Worm (Caenorhabditis elegans): ENCODE results near the gene F26F2.4.
"Not testable (repeated sequence)": the region's sequence is repeated elsewhere in the genome, so short reads cannot be mapped to it uniquely, and the experiment has no call there.

F26F2.4 gene

DNA sequence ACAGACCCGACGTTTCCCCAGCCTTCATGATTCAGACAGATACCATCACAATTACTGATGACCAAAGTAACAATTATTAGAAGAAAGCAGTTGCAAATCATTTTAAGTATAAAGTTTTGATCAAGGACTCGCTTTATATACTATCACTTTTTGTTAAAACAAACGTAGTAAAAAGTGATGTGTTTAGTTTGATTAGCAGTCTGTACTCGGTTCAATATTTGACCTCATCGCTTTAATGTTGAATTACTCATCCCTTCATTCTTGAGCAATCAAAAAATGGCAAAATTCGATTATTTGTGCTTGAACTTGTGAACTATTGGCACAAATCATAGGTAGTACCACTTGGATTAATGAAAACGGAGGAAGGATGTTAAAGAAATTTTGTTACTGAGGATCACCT is 10.8 kb upstream of the F26F2.4 start, which contains the start of gene abf-4:
Gene abf-4, minus strand, starts transcription at position 101 of the 400 bp plus-strand sequence.
- TF ChIP-seq unc-86 (tag; optimal IDR thresholded peaks at IDR 0.05) (no peak), ceh-18 (tag; optimal IDR thresholded peaks at IDR 0.05) (no peak), mec-3 (tag; optimal IDR thresholded peaks at IDR 0.05; ENCODE audit: borderline replicate concordance) (no peak), sox-2 (GFP tag; IDR thresholded peaks at IDR 0.05) (no peak)

DNA sequence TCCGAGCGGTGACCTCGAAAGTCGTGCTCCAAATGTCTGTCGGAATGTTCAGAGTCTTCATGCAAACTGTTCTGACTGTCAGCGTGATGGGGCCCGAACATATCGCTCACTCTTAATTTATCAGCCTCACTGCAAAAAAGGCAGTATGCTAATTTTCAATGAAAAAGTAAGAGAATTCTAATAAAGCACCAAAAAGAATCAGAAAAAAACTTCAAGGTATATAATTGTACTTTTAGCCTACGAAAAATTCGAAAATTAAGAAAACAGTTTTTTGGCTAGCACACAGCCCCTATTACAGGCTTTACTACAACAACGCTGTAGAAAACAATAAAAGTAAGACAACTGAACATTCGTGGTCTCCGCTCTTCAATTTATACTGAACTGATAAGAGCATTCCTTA is 7.3 kb upstream of the F26F2.4 start, which contains the start of gene F26F2.1:
Gene F26F2.1, minus strand, starts transcription at position 101 of the 400 bp plus-strand sequence.
- TF ChIP-seq ttx-3 (tag; optimal IDR thresholded peaks at IDR 0.05) (no peak), unc-55 (GFP tag; optimal IDR thresholded peaks at IDR 0.05) (no peak), ceh-6 (GFP tag; optimal IDR thresholded peaks at IDR 0.05) (no peak), elt-2 (tag; optimal IDR thresholded peaks at IDR 0.05) (no peak), zip-5 (tag; optimal IDR thresholded peaks at IDR 0.05) (no peak), ama-1 (optimal IDR thresholded peaks at IDR 0.05) (no peak), ceh-45 (GFP tag; IDR thresholded peaks at IDR 0.05) (no peak), pha-2 (tag; optimal IDR thresholded peaks at IDR 0.05) (no peak), K09A11.1 (tag; optimal IDR thresholded peaks at IDR 0.05; ENCODE audit: insufficient read depth) (no peak)

DNA sequence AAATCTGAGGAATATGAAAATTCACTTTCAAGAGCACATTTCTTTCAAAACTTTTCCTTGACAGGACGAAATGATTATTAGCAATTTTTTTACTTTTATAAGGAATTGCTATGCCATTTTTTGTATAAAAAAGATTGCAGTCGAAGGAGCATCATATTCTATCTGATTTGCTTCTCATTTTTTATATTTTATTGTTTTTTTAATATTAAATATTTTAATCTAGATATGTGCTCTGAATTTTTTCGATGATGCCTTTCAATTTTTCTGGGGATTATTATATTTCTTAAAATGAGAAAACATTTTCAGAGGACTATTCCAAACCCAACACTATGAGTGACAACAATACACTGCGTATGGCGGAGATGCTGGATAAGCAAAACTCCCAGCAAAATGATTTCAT is 5.0 kb upstream of the F26F2.4 start, which contains the start of gene F26F2.13:
Gene F26F2.13, plus strand, starts transcription at position 301 of the 400 bp plus-strand sequence.
- TF ChIP-seq mec-3 (tag; optimal IDR thresholded peaks at IDR 0.05; ENCODE audit: borderline replicate concordance); eyg-1 (tag; optimal IDR thresholded peaks at IDR 0.05); unc-55 (GFP tag; optimal IDR thresholded peaks at IDR 0.05): not testable (repeated sequence)

DNA sequence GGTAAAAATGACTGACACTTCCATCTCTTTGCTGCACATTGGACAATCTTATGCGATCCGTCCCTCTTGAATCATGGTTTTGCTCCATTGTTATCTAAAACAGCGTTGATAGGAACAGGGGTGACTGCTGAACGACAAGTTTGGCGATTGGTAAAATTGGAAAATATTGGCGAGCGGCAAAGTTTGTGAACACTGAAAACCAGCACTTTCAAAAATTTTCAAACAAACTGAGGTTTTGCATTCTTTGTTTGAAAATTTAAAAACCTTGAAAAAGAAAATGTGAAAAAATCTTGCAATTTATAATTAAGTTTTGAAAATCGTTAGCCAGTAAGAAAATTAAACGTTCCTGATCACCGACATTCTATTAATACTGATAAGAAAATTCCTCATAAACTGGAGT is 2.6 kb upstream of the F26F2.4 start, which contains the start of gene F26F2.3:
Gene F26F2.3, minus strand, starts transcription at position 101 of the 400 bp plus-strand sequence.
- TF ChIP-seq sox-4 (tag; optimal IDR thresholded peaks at IDR 0.05) (no peak), ceh-48 (tag; optimal IDR thresholded peaks at IDR 0.05) (no peak), tbx-7 (tag; optimal IDR thresholded peaks at IDR 0.05) (no peak), ztf-16 (tag; optimal IDR thresholded peaks at IDR 0.05) (no peak), elt-2 (tag; optimal IDR thresholded peaks at IDR 0.05) (no peak), ref-2 (tag; optimal IDR thresholded peaks at IDR 0.05) (no peak), K09A11.1 (tag; optimal IDR thresholded peaks at IDR 0.05; ENCODE audit: insufficient read depth) (no peak), tbx-2 (tag; optimal IDR thresholded peaks at IDR 0.05) (no peak), pag-3 (tag; optimal IDR thresholded peaks at IDR 0.05; ENCODE audit: borderline replicate concordance) (no peak)

DNA sequence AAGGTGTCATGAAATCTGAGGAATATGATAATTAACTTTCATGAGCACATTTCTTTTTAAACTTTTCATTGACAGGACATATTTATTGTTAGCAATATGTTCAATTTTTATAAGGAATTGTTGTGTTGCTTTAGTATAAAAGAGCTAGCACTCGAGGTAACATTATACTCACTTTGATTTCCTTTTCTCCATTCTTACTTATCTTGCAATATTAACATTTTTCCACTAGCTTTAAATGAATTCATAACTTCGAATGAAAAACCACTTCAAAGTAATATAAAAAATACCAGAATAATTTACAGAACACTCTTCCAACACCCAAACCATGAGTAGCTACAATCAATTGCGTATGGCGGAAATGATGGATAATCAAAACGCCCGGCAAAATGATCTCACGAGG is 4.3 kb downstream of the F26F2.4 start, which contains the start of gene F26F2.5:
Gene F26F2.5, plus strand, starts transcription at position 301 of the 400 bp plus-strand sequence.
- TF ChIP-seq sox-4 (tag; optimal IDR thresholded peaks at IDR 0.05), result no peak
- no peak for TF ChIP-seq K02D7.2 (tag; optimal IDR thresholded peaks at IDR 0.05)
- TF ChIP-seq C38D4.7 (GFP tag; optimal IDR thresholded peaks at IDR 0.05), result no peak
- no peak for TF ChIP-seq nhr-232 (tag; optimal IDR thresholded peaks at IDR 0.05)
- no peak for TF ChIP-seq dmd-4 (tag; optimal IDR thresholded peaks at IDR 0.05; ENCODE audit: borderline replicate concordance)

DNA sequence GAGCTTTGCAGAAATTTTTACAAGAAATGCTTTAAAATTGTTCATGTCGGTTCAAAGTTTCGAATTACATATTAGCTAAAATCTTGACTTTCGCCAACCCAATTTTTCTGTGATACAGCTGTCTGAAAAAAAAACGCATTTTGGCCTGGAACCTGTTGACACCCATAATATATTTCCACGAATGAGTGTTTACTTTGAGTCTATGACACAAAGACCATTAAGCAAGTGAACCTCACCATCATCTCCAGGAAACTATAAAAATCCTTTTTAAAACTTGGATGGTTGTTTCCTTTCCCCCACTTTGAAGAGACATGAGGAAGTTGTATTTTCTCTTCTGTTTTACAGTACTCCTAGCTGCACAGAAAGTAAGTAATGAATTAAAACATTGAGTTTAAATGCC is 5.2 kb downstream of the F26F2.4 start, which contains the start of gene clec-263:
Gene clec-263, plus strand, starts transcription at position 301 of the 400 bp plus-strand sequence.
- TF ChIP-seq ceh-2 (tag; optimal IDR thresholded peaks at IDR 0.05) (no peak), nfya-1 (tag; optimal IDR thresholded peaks at IDR 0.05) (no peak)

DNA sequence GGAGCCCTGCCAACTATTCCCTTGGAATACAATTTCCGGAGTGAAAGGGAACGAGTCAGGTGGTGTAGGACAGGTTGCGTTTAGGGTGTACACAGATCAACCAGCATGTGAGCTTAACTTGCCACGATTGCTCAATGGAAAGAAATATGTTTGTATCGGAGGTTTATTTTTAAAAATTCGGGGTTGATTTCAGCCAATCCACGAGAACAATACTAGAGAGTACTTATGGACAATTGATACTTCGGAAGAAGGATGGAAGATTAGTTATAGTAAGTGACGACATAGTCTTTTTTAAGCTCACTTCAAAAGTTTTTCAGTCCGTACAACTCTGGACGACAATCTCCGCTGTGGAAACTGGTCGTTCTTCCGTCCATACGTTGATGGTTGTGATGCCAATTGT is 5.8 kb downstream of the F26F2.4 start:
- TF ChIP-seq ceh-2 (tag; optimal IDR thresholded peaks at IDR 0.05) (no peak), hlh-15 (tag; optimal IDR thresholded peaks at IDR 0.05) (no peak), ets-4 (tag; optimal IDR thresholded peaks at IDR 0.05) (no peak), dve-1 (tag; optimal IDR thresholded peaks at IDR 0.05) (no peak), madf-2 (tag; optimal IDR thresholded peaks at IDR 0.05) (no peak), lim-6 (tag; optimal IDR thresholded peaks at IDR 0.05) (no peak), pha-2 (tag; optimal IDR thresholded peaks at IDR 0.05) (no peak), zip-5 (tag; optimal IDR thresholded peaks at IDR 0.05) (no peak), unc-86 (tag; optimal IDR thresholded peaks at IDR 0.05) (no peak), ztf-16 (tag; optimal IDR thresholded peaks at IDR 0.05) (no peak), ceh-22 (tag; optimal IDR thresholded peaks at IDR 0.05) (no peak), pat-9 (tag; optimal IDR thresholded peaks at IDR 0.05) (no peak), K09A11.1 (tag; optimal IDR thresholded peaks at IDR 0.05; ENCODE audit: insufficient read depth) (no peak), hlh-13 (GFP tag; optimal IDR thresholded peaks at IDR 0.05) (no peak), pha-4 (tag; optimal IDR thresholded peaks at IDR 0.05) (no peak), ceh-9 (tag; optimal IDR thresholded peaks at IDR 0.05) (no peak), tbx-2 (tag; optimal IDR thresholded peaks at IDR 0.05) (no peak)
